Worm (Caenorhabditis elegans): ENCODE data around the gene T05C3.2.

- TF ChIP-seq W03F9.2 (tag; optimal IDR thresholded peaks at IDR 0.05), result no peak
- no peak for TF ChIP-seq dao-5 (tag; optimal IDR thresholded peaks at IDR 0.05)
- no peak for TF ChIP-seq him-1 (tag; optimal IDR thresholded peaks at IDR 0.05)
These were observed 49.5 kb upstream of the T05C3.2 start for ce11 chrV:5444037-5444436.
